Worm (Caenorhabditis elegans): ENCODE measurements around the gene Y73F8A.23.

The Y73F8A.23 gene

DNA sequence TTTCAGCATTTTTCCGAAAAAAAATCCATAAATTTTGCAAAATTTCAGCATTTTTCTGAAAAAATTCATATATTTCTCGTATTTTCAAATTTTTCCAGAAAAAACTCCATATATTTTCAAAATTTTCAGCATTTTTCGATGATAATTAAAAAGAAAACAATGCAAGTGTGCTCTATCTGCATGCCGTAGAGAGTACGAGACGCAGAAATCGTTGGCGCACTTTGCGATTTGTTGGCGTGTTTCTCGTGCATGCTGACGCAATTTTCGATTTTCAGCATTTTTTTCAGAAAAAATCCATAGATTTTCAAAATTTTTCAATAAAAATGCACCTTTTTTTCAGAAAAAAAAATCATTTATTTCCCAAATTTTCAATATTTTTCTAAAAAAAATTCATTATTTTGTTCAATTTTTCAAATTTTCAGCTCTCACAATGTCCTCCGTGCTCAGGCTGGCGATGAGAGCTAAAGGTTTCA lies 28.0 kb upstream of the Y73F8A.23 start, which contains the start of gene Y73F8A.27 (continued):
- TF ChIP-seq Y105C5A.15 (GFP tag; IDR thresholded peaks at IDR 0.05) (no peak), lin-39 (tag; optimal IDR thresholded peaks at IDR 0.05) (no peak), D1046.2 (GFP tag; IDR thresholded peaks at IDR 0.05) (no peak), spr-1 (tag; optimal IDR thresholded peaks at IDR 0.05) (peak; percentile 85), nhr-10 (tag; optimal IDR thresholded peaks at IDR 0.05) (no peak), attf-4 (tag; optimal IDR thresholded peaks at IDR 0.05) (no peak), mep-1 (tag; optimal IDR thresholded peaks at IDR 0.05) (peak; percentile 91), vab-7 (GFP tag; IDR thresholded peaks at IDR 0.05) (peak; percentile 45), T26A8.4 (GFP tag; IDR thresholded peaks at IDR 0.05) (peak; percentile 95), daf-12 (tag; optimal IDR thresholded peaks at IDR 0.05) (no peak), dpl-1 (GFP tag; optimal IDR thresholded peaks at IDR 0.05) (peak; percentile 79), Y5F2A.4 (GFP tag; optimal IDR thresholded peaks at IDR 0.05) (no peak), F10B5.3 (tag; optimal IDR thresholded peaks at IDR 0.05) (peak; percentile 71), daf-19 (GFP tag; conservative IDR thresholded peaks at IDR 0.05) (no peak), R02D3.7 (tag; optimal IDR thresholded peaks at IDR 0.05) (no peak), lim-7 (GFP tag; IDR thresholded peaks at IDR 0.05) (no peak), ceh-20 (GFP tag; IDR thresholded peaks at IDR 0.05) (peak; percentile 85), F26F4.8 (GFP tag; conservative IDR thresholded peaks at IDR 0.05) (no peak), hlh-30 (tag; optimal IDR thresholded peaks at IDR 0.05; ENCODE audit: insufficient read depth) (peak; percentile 71), lin-1 (GFP tag; IDR thresholded peaks at IDR 0.05) (peak; percentile 55; the same call in 1 of the 2 replicates), dmd-6 (GFP tag; IDR thresholded peaks at IDR 0.05) (peak; percentile 82), ceh-28 (tag; optimal IDR thresholded peaks at IDR 0.05) (no peak), mdt-29 (GFP tag; IDR thresholded peaks at IDR 0.05) (peak; percentile 89), lin-13 (GFP tag; optimal IDR thresholded peaks at IDR 0.05) (peak; percentile 90), ZK546.5 (tag; optimal IDR thresholded peaks at IDR 0.05) (no peak), mxl-2 (GFP tag; conservative IDR thresholded peaks at IDR 0.05) (peak; percentile 29; the same call in 1 of the 2 replicates), ceh-44 (GFP tag; IDR thresholded peaks at IDR 0.05) (peak; percentile 19; the same call in 1 of the 2 replicates), hlh-11 (tag; optimal IDR thresholded peaks at IDR 0.05) (peak; percentile 88), F44E2.7 (GFP tag; IDR thresholded peaks at IDR 0.05) (no peak), gei-8 (GFP tag; optimal IDR thresholded peaks at IDR 0.05) (no peak), nhr-237 (tag; optimal IDR thresholded peaks at IDR 0.05) (peak; percentile 23), set-16 (GFP tag; IDR thresholded peaks at IDR 0.05) (no peak), hif-1 (tag; optimal IDR thresholded peaks at IDR 0.05) (peak; percentile 12 to 73), egl-43 (GFP tag; IDR thresholded peaks at IDR 0.05) (peak; percentile 46; the same call in 1 of the 2 replicates), mdl-1 (tag; optimal IDR thresholded peaks at IDR 0.05) (peak in 1 of 2 experiments; percentile 14), tag-97 (GFP tag; IDR thresholded peaks at IDR 0.05) (no peak), dmd-8 (GFP tag; IDR thresholded peaks at IDR 0.05) (no peak), zfp-3 (GFP tag; conservative IDR thresholded peaks at IDR 0.05) (peak; percentile 84), Y75B8A.6 (GFP tag; IDR thresholded peaks at IDR 0.05) (no peak), tra-1 (GFP tag; IDR thresholded peaks at IDR 0.05) (0 out of 2 replicates have a peak, but pooled peaks have one; percentile 27), lsy-2 (tag; optimal IDR thresholded peaks at IDR 0.05) (peak; percentile 82 to 96), unc-62 (GFP tag; optimal IDR thresholded peaks at IDR 0.05 in 1 of 2) (peak in 1 of 2 experiments; percentile 93), unc-62 (tag; optimal IDR thresholded peaks at IDR 0.05) (no peak), madf-9 (GFP tag; conservative IDR thresholded peaks at IDR 0.05) (peak; percentile 79), egl-27 (tag; optimal IDR thresholded peaks at IDR 0.05) (no peak), nhr-76 (tag; optimal IDR thresholded peaks at IDR 0.05) (no peak), T20F7.1 (GFP tag; optimal IDR thresholded peaks at IDR 0.05) (peak; percentile 87), sdz-12 (GFP tag; optimal IDR thresholded peaks at IDR 0.05) (no peak), ceh-62 (tag; optimal IDR thresholded peaks at IDR 0.05) (no peak), nhr-48 (tag; optimal IDR thresholded peaks at IDR 0.05) (peak; percentile 73), zip-2 (tag; optimal IDR thresholded peaks at IDR 0.05) (peak; percentile 37)
